Fruit fly (Drosophila melanogaster) whole organism, embryonic: Measurements from ENCODE around the gene feo.
A peak's percentile ranks its signal among the peaks of the same experiment; 100 is the strongest.

Experiments
- BEAF-32 ChIP-seq: fragments of 200-800 bp; sonication (Bioruptor generic); optimal IDR thresholded peaks from 3 replicates; lab custom pipeline; 2017; ENCODE audit warnings: missing biosample characterization, missing genetic modification characterization, mild to moderate bottlenecking, moderate library complexity, missing genetic modification reagents
- CG11560 ChIP-seq: fragments of 200-800 bp; sonication (Bioruptor generic); IDR thresholded peaks from 3 replicates; pipeline ENCODE4 v1.3.6; 2022; ENCODE audit warnings: missing biosample characterization, missing genetic modification characterization
- CG11695 ChIP-seq: fragments of 200-800 bp; sonication (Bioruptor generic); IDR thresholded peaks from 3 replicates; pipeline ENCODE4 v1.3.6; 2022; ENCODE audit warnings: missing biosample characterization, missing genetic modification characterization
- CG12659 ChIP-seq: fragments of 200-800 bp; sonication (Bioruptor generic); optimal IDR thresholded peaks from 3 replicates; lab custom pipeline; 2017; ENCODE audit warnings: mild to moderate bottlenecking, missing biosample characterization, missing genetic modification reagents, missing genetic modification characterization
- CG12942 ChIP-seq: fragments of 200-800 bp; sonication (Bioruptor generic); optimal IDR thresholded peaks from 3 replicates; lab custom pipeline; 2016; ENCODE audit warnings: missing biosample characterization, missing genetic modification characterization
- CG13424 ChIP-seq: fragments of 200-800 bp; sonication (Bioruptor generic); optimal IDR thresholded peaks from 2 replicates; lab custom pipeline; 2019; ENCODE audit warnings: missing biosample characterization, mild to moderate bottlenecking, missing genetic modification characterization, moderate library complexity
- CG14710 ChIP-seq: fragments of 200-800 bp; sonication (Bioruptor generic); optimal IDR thresholded peaks from 3 replicates; lab custom pipeline; 2019; ENCODE audit warnings: missing biosample characterization, mild to moderate bottlenecking, missing genetic modification characterization, moderate library complexity
- CG16813 ChIP-seq: fragments of 200-800 bp; sonication (Bioruptor generic); IDR thresholded peaks from 3 replicates; pipeline ENCODE4 v1.3.6; 2022; ENCODE audit warnings: missing biosample characterization, missing genetic modification characterization; ENCODE audit not compliant: partially characterized antibody
- CG17186 ChIP-seq: fragments of 200-800 bp; sonication (Bioruptor generic); optimal IDR thresholded peaks from 3 replicates; lab custom pipeline; 2017; ENCODE audit warnings: missing biosample characterization, missing genetic modification reagents, missing genetic modification characterization
- CG17802 ChIP-seq: fragments of 200-800 bp; sonication (Bioruptor generic); optimal IDR thresholded peaks from 2 replicates; lab custom pipeline; 2018; ENCODE audit warnings: missing biosample characterization, mild to moderate bottlenecking, missing genetic modification characterization, moderate library complexity
- CG34224 ChIP-seq: fragments of 200-800 bp; sonication (Bioruptor generic); IDR thresholded peaks from 3 replicates; pipeline ENCODE4 v1.3.6; 2022; ENCODE audit warnings: missing biosample characterization, missing genetic modification characterization; ENCODE audit not compliant: partially characterized antibody
- CG6254 ChIP-seq: fragments of 200-800 bp; sonication (Bioruptor generic); optimal IDR thresholded peaks from 3 replicates; lab custom pipeline; 2017; ENCODE audit warnings: mild to moderate bottlenecking, missing biosample characterization, missing genetic modification reagents, missing genetic modification characterization
- CG6791 ChIP-seq: fragments of 200-800 bp; sonication (Bioruptor generic); IDR thresholded peaks from 3 replicates; pipeline ENCODE4 v1.3.6; 2022; ENCODE audit warnings: missing biosample characterization, missing genetic modification characterization; ENCODE audit not compliant: partially characterized antibody
- CG9797 ChIP-seq: fragments of 200-800 bp; sonication (Bioruptor generic); optimal IDR thresholded peaks from 3 replicates; lab custom pipeline; 2018; ENCODE audit warnings: missing biosample characterization, mild to moderate bottlenecking, missing genetic modification characterization
- CTCF ChIP-seq: fragments of 200-800 bp; sonication (Bioruptor generic); optimal IDR thresholded peaks from 2 replicates; lab custom pipeline; 2017; ENCODE audit warnings: missing biosample characterization, mild to moderate bottlenecking, missing genetic modification characterization, moderate library complexity
- D19A ChIP-seq: fragments of 200-800 bp; optimal IDR thresholded peaks from 3 replicates; lab custom pipeline; 2019; ENCODE audit warnings: missing biosample characterization, mild to moderate bottlenecking, missing genetic modification characterization, moderate library complexity
- Deaf1 ChIP-seq: fragments of 200-800 bp; optimal IDR thresholded peaks from 3 replicates; lab custom pipeline; 2019; ENCODE audit warnings: missing biosample characterization, mild to moderate bottlenecking, missing genetic modification characterization, moderate library complexity
- Dll ChIP-seq: fragments of 200-800 bp; sonication (Bioruptor generic); IDR thresholded peaks from 4 replicates; pipeline ENCODE4 v1.3.6; 2022; ENCODE audit warnings: missing biosample characterization, missing genetic modification characterization; ENCODE audit not compliant: partially characterized antibody
- E2f2 ChIP-seq: fragments of 200-800 bp; sonication (Bioruptor generic); IDR thresholded peaks from 2 replicates; pipeline ENCODE4 v1.3.6; 2022; ENCODE audit warnings: missing biosample characterization, missing genetic modification characterization
- ERR ChIP-seq: fragments of 200-800 bp; sonication (Bioruptor generic); optimal IDR thresholded peaks from 2 replicates; lab custom pipeline; 2016; ENCODE audit warnings: missing biosample characterization, missing genetic modification characterization
- Ets65A ChIP-seq: fragments of 200-800 bp; sonication (Bioruptor generic); peaks from one replicate; lab custom pipeline; 2016; ENCODE audit warnings: missing biosample characterization, missing genetic modification characterization
- Hr78 ChIP-seq, 2 experiments: fragments of 200-800 bp in 1 of 2; fragments of >200 bp in 1 of 2; sonication (Bioruptor generic) in 1 of 2; optimal IDR thresholded peaks; 2 replicates each; lab custom pipeline; 2017 to 2019; ENCODE audit warnings: missing biosample characterization in 2 of 2, missing genetic modification characterization in 2 of 2, mild to moderate bottlenecking in 1 of 2, moderate library complexity in 1 of 2
- MESR4 ChIP-seq: fragments of 200-800 bp; sonication (Bioruptor generic); optimal IDR thresholded peaks from 2 replicates; lab custom pipeline; 2018; ENCODE audit warnings: missing biosample characterization, mild to moderate bottlenecking, missing genetic modification characterization, moderate library complexity
- MTF-1 ChIP-seq: fragments of 200-800 bp; sonication (Bioruptor generic); optimal IDR thresholded peaks from 2 replicates; lab custom pipeline; 2018; ENCODE audit warnings: missing biosample characterization, mild to moderate bottlenecking, missing genetic modification characterization, borderline replicate concordance
- Mrtf ChIP-seq: fragments of 200-800 bp; sonication (Bioruptor generic); IDR thresholded peaks from 3 replicates; pipeline ENCODE4 v1.3.6; 2022; ENCODE audit warnings: missing biosample characterization, missing genetic modification characterization
- NC2α ChIP-seq: fragments of 200-800 bp; sonication (Bioruptor generic); optimal IDR thresholded peaks from 2 replicates; lab custom pipeline; 2016; ENCODE audit warnings: missing biosample characterization, missing genetic modification characterization
- Spps ChIP-seq: fragments of 200-800 bp; sonication (Bioruptor generic); optimal IDR thresholded peaks from 2 replicates; lab custom pipeline; 2018; ENCODE audit warnings: missing biosample characterization, mild to moderate bottlenecking, missing genetic modification characterization
- Sry-δ ChIP-seq: fragments of 200-800 bp; sonication (Bioruptor generic); optimal IDR thresholded peaks from 2 replicates; lab custom pipeline; 2016; ENCODE audit warnings: missing biosample characterization, missing genetic modification characterization
- crol ChIP-seq: fragments of 200-800 bp; sonication (Bioruptor generic); IDR thresholded peaks from 2 replicates; pipeline ENCODE4 v1.3.6; 2022; ENCODE audit warnings: missing biosample characterization, missing genetic modification characterization
- da ChIP-seq: fragments of 200-800 bp; sonication (Bioruptor generic); optimal IDR thresholded peaks from 2 replicates; lab custom pipeline; 2016; ENCODE audit warnings: missing biosample characterization, missing genetic modification characterization
- dimm ChIP-seq: fragments of 200-800 bp; sonication (Bioruptor generic); IDR thresholded peaks from 2 replicates; pipeline ENCODE4 v1.3.6; 2022; ENCODE audit warnings: missing biosample characterization, missing genetic modification characterization
- hb ChIP-seq: fragments of 200-800 bp; sonication (Bioruptor generic); IDR thresholded peaks from 3 replicates; pipeline ENCODE4 v1.3.6; 2022; ENCODE audit warnings: missing biosample characterization, missing genetic modification characterization; ENCODE audit not compliant: partially characterized antibody
- ind ChIP-seq: fragments of 200-800 bp; sonication (Bioruptor generic); optimal IDR thresholded peaks from 3 replicates; lab custom pipeline; 2016; ENCODE audit warnings: missing biosample characterization, missing genetic modification characterization
- inv ChIP-seq: fragments of 200-800 bp; sonication (Bioruptor generic); IDR thresholded peaks from 2 replicates; pipeline ENCODE4 v1.3.6; 2022; ENCODE audit warnings: missing biosample characterization, missing genetic modification characterization; ENCODE audit not compliant: partially characterized antibody
- phol ChIP-seq: fragments of 200-800 bp; sonication (Bioruptor generic); optimal IDR thresholded peaks from 3 replicates; lab custom pipeline; 2018; ENCODE audit warnings: missing biosample characterization, mild to moderate bottlenecking, missing genetic modification characterization, moderate library complexity
- pzg ChIP-seq: fragments of 200-800 bp; sonication (Bioruptor generic); optimal IDR thresholded peaks from 3 replicates; lab custom pipeline; 2018; ENCODE audit warnings: missing biosample characterization, mild to moderate bottlenecking, missing genetic modification characterization, moderate library complexity
- row ChIP-seq: fragments of 200-800 bp; sonication (Bioruptor generic); IDR thresholded peaks from 3 replicates; pipeline ENCODE4 v1.3.6; 2022; ENCODE audit warnings: missing biosample characterization, missing genetic modification characterization
- sd ChIP-seq: fragments of 200-800 bp; sonication (Bioruptor generic); optimal IDR thresholded peaks from 3 replicates; lab custom pipeline; 2018; ENCODE audit warnings: missing biosample characterization, mild to moderate bottlenecking, missing genetic modification characterization, moderate library complexity
- slp2 ChIP-seq: fragments of 200-800 bp; sonication (Bioruptor generic); optimal IDR thresholded peaks from 2 replicates; lab custom pipeline; 2016; ENCODE audit warnings: missing biosample characterization, missing genetic modification characterization
- stwl ChIP-seq: fragments of 200-800 bp; sonication (Bioruptor generic); optimal IDR thresholded peaks from 3 replicates; lab custom pipeline; 2018; ENCODE audit warnings: missing biosample characterization, mild to moderate bottlenecking, missing genetic modification characterization, moderate library complexity
- sug ChIP-seq: fragments of 200-800 bp; optimal IDR thresholded peaks from 2 replicates; lab custom pipeline; 2019; ENCODE audit warnings: missing biosample characterization, mild to moderate bottlenecking, missing genetic modification characterization, moderate library complexity
- trem ChIP-seq: fragments of 200-800 bp; optimal IDR thresholded peaks from 3 replicates; lab custom pipeline; 2019; ENCODE audit warnings: missing biosample characterization, mild to moderate bottlenecking, missing genetic modification characterization, moderate library complexity
- unc-4 ChIP-seq: fragments of 200-800 bp; sonication (Bioruptor generic); IDR thresholded peaks from 2 replicates; pipeline ENCODE4 v1.3.6; 2022; ENCODE audit warnings: missing biosample characterization, missing genetic modification characterization; ENCODE audit not compliant: partially characterized antibody
- vvl ChIP-seq: fragments of 200-800 bp; sonication (Bioruptor generic); IDR thresholded peaks from 2 replicates; pipeline ENCODE4 v1.3.6; 2022; ENCODE audit warnings: missing biosample characterization, missing genetic modification characterization
- zen2 ChIP-seq: fragments of 200-800 bp; sonication (Bioruptor generic); IDR thresholded peaks from 3 replicates; pipeline ENCODE4 v1.3.6; 2022; ENCODE audit warnings: missing biosample characterization, missing genetic modification characterization; ENCODE audit not compliant: partially characterized antibody
- zfh1 ChIP-seq: fragments of 200-800 bp; sonication (Bioruptor generic); IDR thresholded peaks from 3 replicates; pipeline ENCODE4 v1.3.6; 2022; ENCODE audit warnings: missing biosample characterization, missing genetic modification characterization

The feo gene

DNA sequence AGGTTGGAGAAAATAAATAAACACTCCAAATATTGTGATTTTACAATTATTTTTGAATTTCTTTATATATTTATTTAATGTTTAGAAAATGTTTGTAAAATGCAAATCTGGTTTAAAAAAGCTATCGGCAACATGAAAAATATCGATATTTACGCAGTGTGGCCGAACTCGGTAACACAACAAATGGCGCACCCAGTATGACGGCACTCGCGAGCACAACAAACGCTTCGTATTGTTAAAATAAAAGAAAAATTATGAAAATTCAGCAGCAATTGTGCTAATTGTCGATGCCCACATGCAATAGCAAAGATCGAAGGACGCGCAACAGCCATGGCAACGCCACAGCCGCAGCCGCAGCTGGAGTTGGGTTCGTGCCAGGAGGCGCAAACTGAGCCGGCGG lies 6.1 kb downstream of the feo start, which contains the start of gene CG2202 (continued):
- TF ChIP-seq CG16813 (GFP tag; lab: Robert Waterston, UW), result peak; percentile 80
- peak; percentile 74 for TF ChIP-seq unc-4 (GFP tag; lab: Robert Waterston, UW)
- peak; percentile 48 for TF ChIP-seq CG14710
- peak; percentile 17 for TF ChIP-seq sug (tag; lab: Kevin White, UChicago)
- TF ChIP-seq CG17186 (GFP tag; lab: Kevin White, UChicago), result no peak
- no peak for TF ChIP-seq CG11560 (tag; lab: Robert Waterston, UW)
- TF ChIP-seq trem (tag; lab: Kevin White, UChicago), result peak; percentile 58
- peak; percentile 59 for TF ChIP-seq pzg (GFP tag; lab: Kevin White, UChicago)
- no peak for TF ChIP-seq D19A (tag; lab: Kevin White, UChicago)
- peak; percentile 72 for TF ChIP-seq inv (GFP tag; lab: Robert Waterston, UW)
- peak; percentile 63 for TF ChIP-seq E2f2 (GFP tag; lab: Robert Waterston, UW)
- peak; percentile 29 for TF ChIP-seq CG12659 (GFP tag; lab: Kevin White, UChicago)
- TF ChIP-seq slp2 (GFP tag; lab: Kevin White, UChicago), result no peak
- TF ChIP-seq Spps (tag; lab: Kevin White, UChicago), result no peak
- TF ChIP-seq phol, result peak; percentile 55
- TF ChIP-seq CTCF (GFP tag; lab: Kevin White, UChicago), result peak; percentile 10
- TF ChIP-seq CG34224 (GFP tag; lab: Robert Waterston, UW), result peak; percentile 62
- peak; percentile 65 for TF ChIP-seq CG9797
- TF ChIP-seq BEAF-32 (GFP tag; lab: Kevin White, UChicago), result peak; percentile 79
- TF ChIP-seq CG13424, result peak; percentile 10
- TF ChIP-seq CG6791, result peak; percentile 53
- no peak for TF ChIP-seq vvl
- TF ChIP-seq Sry-δ, result peak; percentile 57
- TF ChIP-seq zfh1 (GFP tag; lab: Robert Waterston, UW), result no peak
- no peak for TF ChIP-seq CG6254
- TF ChIP-seq sd (tag; lab: Kevin White, UChicago), result peak; percentile 48
- TF ChIP-seq zen2 (GFP tag; lab: Robert Waterston, UW), result peak; percentile 51; the same call in 1 of the 3 replicates
- peak; percentile 79 for TF ChIP-seq Dll (GFP tag; lab: Robert Waterston, UW)
- peak; percentile 59 for TF ChIP-seq stwl (tag; lab: Kevin White, UChicago)
- no peak for TF ChIP-seq da (GFP tag; lab: Kevin White, UChicago)
- TF ChIP-seq hb (GFP tag; lab: Robert Waterston, UW), result peak; percentile 50; the same call in 1 of the 3 replicates
- peak; percentile 78 for TF ChIP-seq Ets65A
- TF ChIP-seq row, result peak; percentile 62; the same call in 2 of the 3 replicates

dm6 chrX:10847447-10847846 lies 7.2 kb downstream of the feo start:
- TF ChIP-seq CG17802 (no peak), MESR4 (GFP tag; lab: Kevin White, UChicago) (peak; percentile 7), ind (GFP tag; lab: Kevin White, UChicago) (no peak), crol (GFP tag; lab: Robert Waterston, UW) (no peak), MTF-1 (GFP tag; lab: Kevin White, UChicago) (no peak), CG12942 (GFP tag; lab: Kevin White, UChicago) (no peak), CG11695 (GFP tag; lab: Robert Waterston, UW) (no peak), NC2α (no peak), Hr78 (GFP tag; optimal IDR thresholded peaks at IDR 0.05; lab: Kevin White, UChicago) (peak in 1 of 2 experiments; percentile 35), ERR (GFP tag; lab: Kevin White, UChicago) (peak; percentile 8), dimm (no peak), Deaf1 (tag; lab: Kevin White, UChicago) (no peak), Mrtf (GFP tag; lab: Robert Waterston, UW) (no peak)
